Fruit fly (Drosophila melanogaster) whole organism, prepupa: ENCODE data around the gene Uros2.
A peak's percentile ranks its signal among the peaks of the same experiment; 100 is the strongest.

Experiments used
- Blimp-1 ChIP-seq: fragments of 200-800 bp; sonication (Bioruptor generic); optimal IDR thresholded peaks from 3 replicates; lab custom pipeline; 2017; ENCODE audit warnings: missing biosample characterization, missing genetic modification characterization, mild to moderate bottlenecking, moderate library complexity, missing genetic modification reagents
- CG10631 ChIP-seq: fragments of 200-800 bp; sonication (Bioruptor generic); optimal IDR thresholded peaks from 2 replicates; lab custom pipeline; 2016; ENCODE audit warnings: missing biosample characterization, missing genetic modification characterization
- CG10669 ChIP-seq: fragments of 200-800 bp; sonication (Bioruptor generic); optimal IDR thresholded peaks from 3 replicates; lab custom pipeline; 2018; ENCODE audit warnings: missing biosample characterization, mild to moderate bottlenecking, missing genetic modification characterization, moderate library complexity
- CG11294 ChIP-seq: fragments of 200-800 bp; sonication (Bioruptor generic); IDR thresholded peaks from 2 replicates; pipeline ENCODE4 v1.3.6; 2022; ENCODE audit warnings: missing biosample characterization, missing genetic modification characterization
- CG11762 ChIP-seq: fragments of 200-800 bp; sonication (Bioruptor generic); optimal IDR thresholded peaks from 3 replicates; lab custom pipeline; 2016; ENCODE audit warnings: missing biosample characterization, missing genetic modification characterization; ENCODE audit not compliant: insufficient read depth
- CG11902 ChIP-seq: fragments of 200-800 bp; sonication (Bioruptor generic); optimal IDR thresholded peaks from 3 replicates; lab custom pipeline; 2016; ENCODE audit warnings: missing biosample characterization, missing genetic modification characterization
- CG15336 ChIP-seq: fragments of 200-800 bp; sonication (Bioruptor generic); IDR thresholded peaks from 2 replicates; pipeline ENCODE4 v1.3.6; 2022; ENCODE audit warnings: missing biosample characterization, missing genetic modification characterization
- CG1621 ChIP-seq: fragments of 200-800 bp; sonication (Bioruptor generic); optimal IDR thresholded peaks from 3 replicates; lab custom pipeline; 2018; ENCODE audit warnings: missing biosample characterization, mild to moderate bottlenecking, missing genetic modification characterization
- CG3032 ChIP-seq: fragments of 200-800 bp; optimal IDR thresholded peaks from 2 replicates; lab custom pipeline; 2019; ENCODE audit warnings: missing biosample characterization, mild to moderate bottlenecking, missing genetic modification characterization, moderate library complexity
- CG31627 ChIP-seq: fragments of 200-800 bp; sonication (Bioruptor generic); optimal IDR thresholded peaks from 3 replicates; lab custom pipeline; 2016; ENCODE audit warnings: missing biosample characterization, missing genetic modification characterization
- CG32006 ChIP-seq: fragments of 200-800 bp; sonication (Bioruptor generic); optimal IDR thresholded peaks from 3 replicates; lab custom pipeline; 2017; ENCODE audit warnings: missing biosample characterization, mild to moderate bottlenecking, missing genetic modification characterization
- CG34406 ChIP-seq: fragments of 200-800 bp; sonication (Bioruptor generic); optimal IDR thresholded peaks from 3 replicates; lab custom pipeline; 2016; ENCODE audit warnings: missing biosample characterization, missing genetic modification characterization
- CG3919 ChIP-seq: fragments of 200-800 bp; sonication (Bioruptor generic); optimal IDR thresholded peaks from 3 replicates; lab custom pipeline; 2016; ENCODE audit warnings: missing biosample characterization, missing genetic modification characterization
- CG4318 ChIP-seq: fragments of 200-800 bp; sonication (Bioruptor generic); optimal IDR thresholded peaks from 3 replicates; lab custom pipeline; 2017; ENCODE audit warnings: missing biosample characterization, mild to moderate bottlenecking, missing genetic modification characterization
- CG6163 ChIP-seq: fragments of 200-800 bp; sonication (Bioruptor generic); IDR thresholded peaks from 3 replicates; pipeline ENCODE4 v1.3.6; 2022; ENCODE audit warnings: missing biosample characterization, missing genetic modification characterization
- CG6276 ChIP-seq: fragments of 200-800 bp; sonication (Bioruptor generic); optimal IDR thresholded peaks from 2 replicates; lab custom pipeline; 2017; ENCODE audit warnings: missing biosample characterization, mild to moderate bottlenecking, missing genetic modification characterization
- CG6792 ChIP-seq: fragments of 200-800 bp; sonication (Bioruptor generic); optimal IDR thresholded peaks from 3 replicates; lab custom pipeline; 2016; ENCODE audit warnings: missing biosample characterization, missing genetic modification characterization
- CG6808 ChIP-seq: fragments of 200-800 bp; sonication (Bioruptor generic); optimal IDR thresholded peaks from 3 replicates; lab custom pipeline; 2017; ENCODE audit warnings: missing biosample characterization, missing genetic modification characterization, mild to moderate bottlenecking, moderate library complexity, missing genetic modification reagents
- CG6854 ChIP-seq: fragments of 200-800 bp; sonication (Bioruptor generic); optimal IDR thresholded peaks from 2 replicates; lab custom pipeline; 2017; ENCODE audit warnings: missing biosample characterization, mild to moderate bottlenecking, missing genetic modification characterization
- CG7368 ChIP-seq: fragments of 200-800 bp; sonication (Bioruptor generic); optimal IDR thresholded peaks from 3 replicates; lab custom pipeline; 2016; ENCODE audit warnings: missing biosample characterization, missing genetic modification characterization
- CG8119 ChIP-seq: fragments of 200-800 bp; sonication (Bioruptor generic); IDR thresholded peaks from 3 replicates; pipeline ENCODE4 v1.3.6; 2022; ENCODE audit warnings: missing biosample characterization, missing genetic modification characterization
- CG8319 ChIP-seq: fragments of 200-800 bp; sonication (Bioruptor generic); optimal IDR thresholded peaks from 3 replicates; lab custom pipeline; 2016; ENCODE audit warnings: missing biosample characterization, missing genetic modification characterization
- CG8632 ChIP-seq: fragments of 200-800 bp; sonication (Bioruptor generic); optimal IDR thresholded peaks from 3 replicates; lab custom pipeline; 2016; ENCODE audit warnings: missing biosample characterization, missing genetic modification characterization
- CG9139 ChIP-seq: fragments of 200-800 bp; sonication (Bioruptor generic); optimal IDR thresholded peaks from 3 replicates; lab custom pipeline; 2017; ENCODE audit warnings: missing biosample characterization, mild to moderate bottlenecking, missing genetic modification characterization
- Eip75B ChIP-seq: fragments of 200-800 bp; sonication (Bioruptor generic); optimal IDR thresholded peaks from 3 replicates; lab custom pipeline; 2016; ENCODE audit warnings: missing biosample characterization, missing genetic modification characterization
- Eip78C ChIP-seq: fragments of 200-800 bp; sonication (Bioruptor generic); peaks from one replicate; lab custom pipeline; 2016; ENCODE audit warnings: missing biosample characterization, missing genetic modification characterization
- Eip93F ChIP-seq: fragments of 200-800 bp; sonication (Bioruptor generic); optimal IDR thresholded peaks from 2 replicates; lab custom pipeline; 2016; ENCODE audit warnings: missing biosample characterization, mild to moderate bottlenecking, missing genetic modification characterization
- Ets21C ChIP-seq: fragments of 200-800 bp; sonication (Bioruptor generic); optimal IDR thresholded peaks from 3 replicates; lab custom pipeline; 2016; ENCODE audit warnings: missing biosample characterization, missing genetic modification characterization
- Ets96B ChIP-seq: fragments of 200-800 bp; optimal IDR thresholded peaks from 2 replicates; lab custom pipeline; 2019; ENCODE audit warnings: missing biosample characterization, mild to moderate bottlenecking, missing genetic modification characterization, moderate library complexity
- Gug ChIP-seq: fragments of 200-800 bp; sonication (Bioruptor generic); IDR thresholded peaks from 2 replicates; pipeline ENCODE4 v1.3.6; 2022; ENCODE audit warnings: missing biosample characterization, missing genetic modification characterization
- Hr38 ChIP-seq: sonication (Bioruptor generic); optimal IDR thresholded peaks from 2 replicates; lab custom pipeline; 2016; ENCODE audit warnings: missing biosample characterization, missing genetic modification characterization
- Hr39 ChIP-seq: fragments of 200-800 bp; sonication (Bioruptor generic); optimal IDR thresholded peaks from 2 replicates; lab custom pipeline; 2016; ENCODE audit warnings: missing biosample characterization, missing genetic modification characterization
- Hr4 ChIP-seq: fragments of 200-800 bp; sonication (Bioruptor generic); optimal IDR thresholded peaks from 3 replicates; lab custom pipeline; 2016; ENCODE audit warnings: missing biosample characterization, missing genetic modification characterization
- Lpt ChIP-seq: fragments of 200-800 bp; sonication (Bioruptor generic); optimal IDR thresholded peaks from 3 replicates; lab custom pipeline; 2016; ENCODE audit warnings: missing biosample characterization, missing genetic modification characterization
- OdsH ChIP-seq: fragments of 200-800 bp; sonication (Bioruptor generic); optimal IDR thresholded peaks from 3 replicates; lab custom pipeline; 2016; ENCODE audit warnings: missing biosample characterization, missing genetic modification characterization
- Smox ChIP-seq: fragments of 200-800 bp; sonication (Bioruptor generic); optimal IDR thresholded peaks from 3 replicates; lab custom pipeline; 2016; ENCODE audit warnings: missing biosample characterization, missing genetic modification characterization
- Sox14 ChIP-seq: fragments of 200-800 bp; sonication (Bioruptor generic); optimal IDR thresholded peaks from 3 replicates; lab custom pipeline; 2016; ENCODE audit warnings: missing biosample characterization, missing genetic modification characterization
- achi ChIP-seq: fragments of 200-800 bp; sonication (Bioruptor generic); optimal IDR thresholded peaks from 3 replicates; lab custom pipeline; 2016; ENCODE audit warnings: missing biosample characterization, missing genetic modification characterization
- acj6 ChIP-seq: fragments of 200-800 bp; sonication (Bioruptor generic); optimal IDR thresholded peaks from 3 replicates; lab custom pipeline; 2016; ENCODE audit warnings: missing biosample characterization, missing genetic modification characterization
- dac ChIP-seq: fragments of 200-800 bp; sonication (Bioruptor generic); optimal IDR thresholded peaks from 2 replicates; lab custom pipeline; 2017; ENCODE audit warnings: missing biosample characterization, mild to moderate bottlenecking, missing genetic modification characterization
- dsx ChIP-seq: fragments of 200-800 bp; optimal IDR thresholded peaks from 3 replicates; lab custom pipeline; 2019; ENCODE audit warnings: missing biosample characterization, mild to moderate bottlenecking, missing genetic modification characterization, moderate library complexity; ENCODE audit not compliant: poor library complexity, severe bottlenecking
- eg ChIP-seq: fragments of 200-800 bp; sonication (Bioruptor generic); IDR thresholded peaks from 3 replicates; pipeline ENCODE4 v1.3.6; 2022; ENCODE audit warnings: missing biosample characterization, missing genetic modification characterization
- esn ChIP-seq: fragments of 200-800 bp; sonication (Bioruptor generic); optimal IDR thresholded peaks from 2 replicates; lab custom pipeline; 2016; ENCODE audit warnings: missing biosample characterization, mild to moderate bottlenecking, missing genetic modification characterization, moderate library complexity
- fd59A ChIP-seq: fragments of 200-800 bp; sonication (Bioruptor generic); optimal IDR thresholded peaks from 2 replicates; lab custom pipeline; 2017; ENCODE audit warnings: missing biosample characterization, mild to moderate bottlenecking, missing genetic modification characterization, missing genetic modification reagents
- fd85E ChIP-seq: fragments of 200-800 bp; sonication (Bioruptor generic); optimal IDR thresholded peaks from 3 replicates; lab custom pipeline; 2016; ENCODE audit warnings: missing biosample characterization, missing genetic modification characterization
- fkh ChIP-seq: fragments of 200-800 bp; sonication (Bioruptor generic); optimal IDR thresholded peaks from 3 replicates; lab custom pipeline; 2017; ENCODE audit warnings: missing biosample characterization, mild to moderate bottlenecking, missing genetic modification characterization, moderate library complexity
- lz ChIP-seq: fragments of 200-800 bp; sonication (Bioruptor generic); optimal IDR thresholded peaks from 3 replicates; lab custom pipeline; 2016; ENCODE audit warnings: missing biosample characterization, missing genetic modification characterization
- net ChIP-seq: fragments of 200-800 bp; sonication (Bioruptor generic); optimal IDR thresholded peaks from 3 replicates; lab custom pipeline; 2016; ENCODE audit warnings: missing biosample characterization, missing genetic modification characterization
- pdm3 ChIP-seq: fragments of 200-800 bp; sonication (Bioruptor generic); optimal IDR thresholded peaks from 3 replicates; lab custom pipeline; 2016; ENCODE audit warnings: missing biosample characterization, missing genetic modification characterization
- spab ChIP-seq: fragments of 200-800 bp; sonication (Bioruptor generic); optimal IDR thresholded peaks from 2 replicates; lab custom pipeline; 2017; ENCODE audit warnings: missing biosample characterization, mild to moderate bottlenecking, missing genetic modification characterization, missing genetic modification reagents
- svp ChIP-seq: fragments of 200-800 bp; sonication (Bioruptor generic); peaks from one replicate; lab custom pipeline; 2016; ENCODE audit warnings: missing biosample characterization, missing genetic modification characterization
- topi ChIP-seq: fragments of 200-800 bp; sonication (Bioruptor generic); optimal IDR thresholded peaks from 3 replicates; lab custom pipeline; 2016; ENCODE audit warnings: missing biosample characterization, missing genetic modification characterization
- vri ChIP-seq: fragments of 200-800 bp; sonication (Bioruptor generic); optimal IDR thresholded peaks from 3 replicates; lab custom pipeline; 2016; ENCODE audit warnings: missing biosample characterization, mild to moderate bottlenecking, missing genetic modification characterization

The Uros2 gene

DNA sequence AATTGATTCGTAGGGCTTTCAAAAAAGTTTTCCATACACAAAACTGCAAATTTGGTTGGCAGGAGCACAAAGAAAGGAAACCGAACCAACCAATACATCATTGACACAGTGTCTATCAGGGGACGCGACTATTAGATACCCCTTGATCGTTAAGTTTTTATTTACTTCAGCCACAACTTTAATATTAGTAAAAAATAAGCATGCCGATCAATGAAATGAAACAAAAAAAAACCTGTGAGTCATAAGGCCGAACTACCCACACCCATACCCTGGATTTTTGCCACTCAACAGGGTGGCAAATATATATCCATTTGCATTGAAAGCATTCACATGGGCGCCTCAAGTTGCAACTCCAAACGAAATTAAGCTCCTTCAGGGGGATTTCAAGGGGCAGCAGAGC lies 28.0 kb downstream of the Uros2 start:
- no peak for TF ChIP-seq fd59A (GFP tag; lab: Kevin White, UChicago)
- no peak for TF ChIP-seq Sox14 (GFP tag; lab: Kevin White, UChicago)
- peak; percentile 46 for TF ChIP-seq CG31627
- TF ChIP-seq pdm3 (GFP tag; lab: Kevin White, UChicago) = peak; percentile 34
- peak; percentile 54; the same call in 1 of the 3 replicates for TF ChIP-seq eg (GFP tag; lab: Robert Waterston, UW)
- TF ChIP-seq CG6276 (GFP tag; lab: Kevin White, UChicago) = no peak
- TF ChIP-seq CG11294 (GFP tag; lab: Robert Waterston, UW) = no peak
- TF ChIP-seq Lpt (GFP tag; lab: Kevin White, UChicago) = no peak
- peak; percentile 73 for TF ChIP-seq CG6163 (GFP tag; lab: Robert Waterston, UW)
- peak; percentile 57 for TF ChIP-seq Hr4 (GFP tag; lab: Kevin White, UChicago)
- peak; percentile 39 for TF ChIP-seq Eip75B (GFP tag; lab: Kevin White, UChicago)
- peak; percentile 36; the same call in 1 of the 3 replicates for TF ChIP-seq CG8119 (GFP tag; lab: Robert Waterston, UW)
- no peak for TF ChIP-seq CG8632 (GFP tag; lab: Kevin White, UChicago)
- TF ChIP-seq CG11902 (GFP tag; lab: Kevin White, UChicago) = no peak
- no peak for TF ChIP-seq CG9139 (GFP tag; lab: Kevin White, UChicago)
- no peak for TF ChIP-seq CG4318
- TF ChIP-seq dac (GFP tag; lab: Kevin White, UChicago) = no peak
- TF ChIP-seq CG11762 (GFP tag; lab: Kevin White, UChicago) = no peak
- peak; percentile 30 for TF ChIP-seq acj6 (GFP tag; lab: Kevin White, UChicago)
- TF ChIP-seq CG6808 (GFP tag; lab: Kevin White, UChicago) = no peak
- peak; percentile 44 for TF ChIP-seq CG15336
- TF ChIP-seq esn (GFP tag; lab: Kevin White, UChicago) = peak; percentile 52
- TF ChIP-seq Hr39 (GFP tag; lab: Kevin White, UChicago) = peak; percentile 50
- TF ChIP-seq fkh (GFP tag; lab: Kevin White, UChicago) = no peak
- TF ChIP-seq achi (GFP tag; lab: Kevin White, UChicago) = peak; percentile 43
- no peak for TF ChIP-seq CG3919
- TF ChIP-seq CG34406 (GFP tag; lab: Kevin White, UChicago) = no peak
- peak; percentile 24 for TF ChIP-seq Smox (GFP tag; lab: Kevin White, UChicago)
- TF ChIP-seq Ets21C (GFP tag; lab: Kevin White, UChicago) = peak; percentile 4
- TF ChIP-seq CG1621 (tag; lab: Kevin White, UChicago) = no peak
- peak; percentile 49 for TF ChIP-seq Gug (GFP tag; lab: Robert Waterston, UW)
- TF ChIP-seq OdsH (GFP tag; lab: Kevin White, UChicago) = peak; percentile 47
- TF ChIP-seq Ets96B (tag; lab: Kevin White, UChicago) = no peak
- peak; percentile 39 for TF ChIP-seq svp (GFP tag; lab: Kevin White, UChicago)
- no peak for TF ChIP-seq spab (GFP tag; lab: Kevin White, UChicago)
- no peak for TF ChIP-seq CG10669 (GFP tag; lab: Kevin White, UChicago)
- peak; percentile 26 for TF ChIP-seq net (GFP tag; lab: Kevin White, UChicago)
- TF ChIP-seq CG6792 (GFP tag; lab: Kevin White, UChicago) = peak; percentile 29
- TF ChIP-seq vri = no peak
- no peak for TF ChIP-seq CG3032 (tag; lab: Kevin White, UChicago)
- TF ChIP-seq CG8319 (GFP tag; lab: Kevin White, UChicago) = no peak
- TF ChIP-seq dsx = no peak
- no peak for TF ChIP-seq Blimp-1 (GFP tag; lab: Kevin White, UChicago)
- TF ChIP-seq CG7368 (GFP tag; lab: Kevin White, UChicago) = peak; percentile 33
- peak; percentile 47 for TF ChIP-seq CG10631 (GFP tag; lab: Kevin White, UChicago)
- no peak for TF ChIP-seq Hr38
- TF ChIP-seq topi (GFP tag; lab: Kevin White, UChicago) = peak; percentile 26
- TF ChIP-seq CG32006 (GFP tag; lab: Kevin White, UChicago) = no peak
- TF ChIP-seq fd85E (GFP tag; lab: Kevin White, UChicago) = no peak
- TF ChIP-seq lz = peak; percentile 27
- TF ChIP-seq Eip78C (GFP tag; lab: Kevin White, UChicago) = peak; percentile 55
- TF ChIP-seq Eip93F (GFP tag; lab: Kevin White, UChicago) = no peak
- TF ChIP-seq CG6854 (GFP tag; lab: Kevin White, UChicago) = no peak
